Fruit fly (Drosophila melanogaster) whole organism, embryonic: ENCODE data around the gene topi.

Experiments
- Abd-B ChIP-seq: fragments of 200-800 bp; sonication (Bioruptor generic); optimal IDR thresholded peaks from 2 replicates; lab custom pipeline; 2018; ENCODE audit warnings: missing biosample characterization, mild to moderate bottlenecking, missing genetic modification characterization, moderate library complexity
- Awh ChIP-seq: fragments of 200-800 bp; sonication (Bioruptor generic); IDR thresholded peaks from 2 replicates; pipeline ENCODE4, ENCODE4 v1.3.6; 2022; ENCODE audit warnings: missing biosample characterization, missing genetic modification characterization
- Bteb2 ChIP-seq: fragments of 200-800 bp; sonication (Bioruptor generic); optimal IDR thresholded peaks from 2 replicates; lab custom pipeline; 2016; ENCODE audit warnings: missing biosample characterization, missing genetic modification characterization
- CG10147 ChIP-seq: fragments of 200-800 bp; sonication (Bioruptor generic); optimal IDR thresholded peaks from 2 replicates; lab custom pipeline; 2019; ENCODE audit warnings: missing biosample characterization, mild to moderate bottlenecking, missing genetic modification characterization, moderate library complexity
- CG10959 ChIP-seq: fragments of 200-800 bp; sonication (Bioruptor generic); IDR thresholded peaks from 2 replicates; pipeline ENCODE4 v1.3.6; 2022; ENCODE audit warnings: missing biosample characterization, missing genetic modification characterization
- CG11695 ChIP-seq: fragments of 200-800 bp; sonication (Bioruptor generic); IDR thresholded peaks from 3 replicates; pipeline ENCODE4 v1.3.6; 2022; ENCODE audit warnings: missing biosample characterization, missing genetic modification characterization
- CG11723 ChIP-seq: fragments of 200-800 bp; sonication (Bioruptor generic); optimal IDR thresholded peaks from 2 replicates; lab custom pipeline; 2017; ENCODE audit warnings: missing biosample characterization, mild to moderate bottlenecking, missing genetic modification characterization
- CG12104 ChIP-seq: fragments of 200-800 bp; sonication (Bioruptor generic); optimal IDR thresholded peaks from 3 replicates; lab custom pipeline; 2016; ENCODE audit warnings: missing biosample characterization, missing genetic modification characterization
- CG12236 ChIP-seq: fragments of 200-800 bp; sonication (Bioruptor generic); optimal IDR thresholded peaks from 2 replicates; lab custom pipeline; 2016; ENCODE audit warnings: missing biosample characterization, missing genetic modification characterization
- CG12299 ChIP-seq: fragments of 200-800 bp; sonication (Bioruptor generic); optimal IDR thresholded peaks from 2 replicates; lab custom pipeline; 2018; ENCODE audit warnings: missing biosample characterization, mild to moderate bottlenecking, missing genetic modification characterization
- CG15514 ChIP-seq: fragments of 200-800 bp; sonication (Bioruptor generic); optimal IDR thresholded peaks from 3 replicates; lab custom pipeline; 2017; ENCODE audit warnings: missing biosample characterization, missing genetic modification characterization, mild to moderate bottlenecking, moderate library complexity, missing genetic modification reagents
- CG16813 ChIP-seq: fragments of 200-800 bp; sonication (Bioruptor generic); IDR thresholded peaks from 3 replicates; pipeline ENCODE4 v1.3.6; 2022; ENCODE audit warnings: missing biosample characterization, missing genetic modification characterization; ENCODE audit not compliant: partially characterized antibody
- CG17186 ChIP-seq: fragments of 200-800 bp; sonication (Bioruptor generic); optimal IDR thresholded peaks from 3 replicates; lab custom pipeline; 2017; ENCODE audit warnings: missing biosample characterization, missing genetic modification reagents, missing genetic modification characterization
- CG2889 ChIP-seq: fragments of 200-800 bp; sonication (Bioruptor generic); IDR thresholded peaks from 3 replicates; pipeline ENCODE4 v1.3.6; 2022; ENCODE audit warnings: missing biosample characterization, missing genetic modification characterization
- CG30431 ChIP-seq: fragments of 200-800 bp; sonication (Bioruptor generic); optimal IDR thresholded peaks from 2 replicates; lab custom pipeline; 2017; ENCODE audit warnings: missing biosample characterization, missing genetic modification characterization
- CG3065 ChIP-seq: fragments of 200-800 bp; sonication (Bioruptor generic); optimal IDR thresholded peaks from 2 replicates; lab custom pipeline; 2016; ENCODE audit warnings: missing biosample characterization, missing genetic modification characterization
- CG31365 ChIP-seq: fragments of 200-800 bp; sonication (Bioruptor generic); optimal IDR thresholded peaks from 2 replicates; lab custom pipeline; 2018; ENCODE audit warnings: missing biosample characterization, mild to moderate bottlenecking, missing genetic modification characterization
- CG33213 ChIP-seq: fragments of 200-800 bp; sonication (Bioruptor generic); optimal IDR thresholded peaks from 3 replicates; lab custom pipeline; 2016; ENCODE audit warnings: missing biosample characterization, missing genetic modification characterization
- CG34224 ChIP-seq: fragments of 200-800 bp; sonication (Bioruptor generic); IDR thresholded peaks from 3 replicates; pipeline ENCODE4 v1.3.6; 2022; ENCODE audit warnings: missing biosample characterization, missing genetic modification characterization; ENCODE audit not compliant: partially characterized antibody
- CG34422 ChIP-seq: fragments of 200-800 bp; sonication (Bioruptor generic); IDR thresholded peaks from 3 replicates; pipeline ENCODE4 v1.3.6; 2022; ENCODE audit warnings: missing biosample characterization, missing genetic modification characterization
- CG4424 ChIP-seq: fragments of 200-800 bp; sonication (Bioruptor generic); optimal IDR thresholded peaks from 3 replicates; lab custom pipeline; 2016; ENCODE audit warnings: missing biosample characterization, missing genetic modification characterization
- CG6654 ChIP-seq: fragments of 200-800 bp; sonication (Bioruptor generic); optimal IDR thresholded peaks from 2 replicates; lab custom pipeline; 2017; ENCODE audit warnings: missing biosample characterization, mild to moderate bottlenecking, missing genetic modification characterization
- CG6683 ChIP-seq: fragments of 200-800 bp; sonication (Bioruptor generic); optimal IDR thresholded peaks from 2 replicates; lab custom pipeline; 2017; ENCODE audit warnings: missing biosample characterization, mild to moderate bottlenecking, missing genetic modification characterization, missing genetic modification reagents
- CG7963 ChIP-seq: fragments of 200-800 bp; sonication (Bioruptor generic); IDR thresholded peaks from 3 replicates; pipeline ENCODE4 v1.3.6; 2022; ENCODE audit warnings: missing biosample characterization, missing genetic modification characterization; ENCODE audit not compliant: partially characterized antibody
- CG9727 ChIP-seq: fragments of 200-800 bp; sonication (Bioruptor generic); optimal IDR thresholded peaks from 3 replicates; lab custom pipeline; 2017; ENCODE audit warnings: missing biosample characterization, mild to moderate bottlenecking, missing genetic modification characterization
- CG9817 ChIP-seq: fragments of 200-800 bp; sonication (Bioruptor generic); optimal IDR thresholded peaks from 2 replicates; lab custom pipeline; 2018; ENCODE audit warnings: missing biosample characterization, mild to moderate bottlenecking, missing genetic modification characterization, moderate library complexity
- Dbx ChIP-seq: fragments of 200-800 bp; sonication (Bioruptor generic); IDR thresholded peaks from 3 replicates; pipeline ENCODE4 v1.3.6; 2022; ENCODE audit warnings: missing biosample characterization, missing genetic modification characterization
- Doc2 ChIP-seq: fragments of 200-800 bp; sonication (Bioruptor generic); IDR thresholded peaks from 2 replicates; pipeline ENCODE4 v1.3.6; 2022; ENCODE audit warnings: missing biosample characterization, missing genetic modification characterization
- Ets97D ChIP-seq: fragments of 200-800 bp; sonication (Bioruptor generic); optimal IDR thresholded peaks from 3 replicates; lab custom pipeline; 2016; ENCODE audit warnings: missing biosample characterization, missing genetic modification characterization
- Hr3 ChIP-seq: fragments of 200-800 bp; sonication (Bioruptor generic); optimal IDR thresholded peaks from 3 replicates; lab custom pipeline; 2016; ENCODE audit warnings: missing biosample characterization, missing genetic modification characterization
- MESR4 ChIP-seq: fragments of 200-800 bp; sonication (Bioruptor generic); optimal IDR thresholded peaks from 2 replicates; lab custom pipeline; 2018; ENCODE audit warnings: missing biosample characterization, mild to moderate bottlenecking, missing genetic modification characterization, moderate library complexity
- Nf-YC ChIP-seq: fragments of 200-800 bp; optimal IDR thresholded peaks from 3 replicates; lab custom pipeline; 2019; ENCODE audit warnings: missing biosample characterization, mild to moderate bottlenecking, missing genetic modification characterization, moderate library complexity
- NfI ChIP-seq: fragments of 200-800 bp; sonication (Bioruptor generic); optimal IDR thresholded peaks from 3 replicates; lab custom pipeline; 2018; ENCODE audit warnings: missing biosample characterization, mild to moderate bottlenecking, missing genetic modification characterization, moderate library complexity
- Opbp ChIP-seq: fragments of 200-800 bp; sonication (Bioruptor generic); IDR thresholded peaks from 3 replicates; pipeline ENCODE4 v1.3.6; 2022; ENCODE audit warnings: missing biosample characterization, missing genetic modification characterization; ENCODE audit not compliant: partially characterized antibody
- Six4 ChIP-seq: fragments of 200-800 bp; sonication (Bioruptor generic); optimal IDR thresholded peaks from 2 replicates; lab custom pipeline; 2016; ENCODE audit warnings: missing biosample characterization, missing genetic modification characterization
- Spps ChIP-seq: fragments of 200-800 bp; sonication (Bioruptor generic); optimal IDR thresholded peaks from 2 replicates; lab custom pipeline; 2018; ENCODE audit warnings: missing biosample characterization, mild to moderate bottlenecking, missing genetic modification characterization
- Vsx1 ChIP-seq: fragments of 200-800 bp; sonication (Bioruptor generic); optimal IDR thresholded peaks from 2 replicates; lab custom pipeline; 2017; ENCODE audit warnings: missing biosample characterization, mild to moderate bottlenecking, missing genetic modification characterization, missing genetic modification reagents
- ac ChIP-seq: fragments of 200-800 bp; sonication (Bioruptor generic); optimal IDR thresholded peaks from 3 replicates; lab custom pipeline; 2017; ENCODE audit warnings: missing biosample characterization, mild to moderate bottlenecking, missing genetic modification characterization
- ash1 ChIP-seq: fragments of 200-800 bp; sonication (Bioruptor generic); optimal IDR thresholded peaks from 2 replicates; lab custom pipeline; 2018; ENCODE audit warnings: missing biosample characterization, mild to moderate bottlenecking, missing genetic modification characterization
- ci ChIP-seq: fragments of 200-800 bp; sonication (Bioruptor generic); IDR thresholded peaks from 3 replicates; pipeline ENCODE4 v1.3.6; 2022; ENCODE audit warnings: missing biosample characterization, missing genetic modification characterization
- fd64A ChIP-seq: fragments of 200-800 bp; sonication (Bioruptor generic); optimal IDR thresholded peaks from 3 replicates; lab custom pipeline; 2018; ENCODE audit warnings: missing biosample characterization, mild to moderate bottlenecking, missing genetic modification characterization
- fru ChIP-seq: fragments of >200 bp; optimal IDR thresholded peaks from 2 replicates; lab custom pipeline; 2017
- gro ChIP-seq: fragments of 200-800 bp; sonication (Bioruptor generic); optimal IDR thresholded peaks from 2 replicates; lab custom pipeline; 2016; ENCODE audit warnings: missing biosample characterization, missing genetic modification characterization
- mirr ChIP-seq: fragments of 200-800 bp; sonication (Bioruptor generic); optimal IDR thresholded peaks from 3 replicates; lab custom pipeline; 2018; ENCODE audit warnings: missing biosample characterization, mild to moderate bottlenecking, missing genetic modification characterization
- org-1 ChIP-seq: fragments of 200-800 bp; sonication (Bioruptor generic); optimal IDR thresholded peaks from 2 replicates; lab custom pipeline; 2017; ENCODE audit warnings: missing biosample characterization, missing genetic modification characterization
- sc ChIP-seq, 3 experiments: fragments of >200 bp in 2 of 3; fragments of 200-800 bp in 1 of 3; sonication (Bioruptor generic) in 1 of 3; optimal IDR thresholded peaks; 2 replicates in 2 of 3; 3 replicates in 1 of 3; lab custom pipeline; 2017; ENCODE audit warnings: mild to moderate bottlenecking in 1 of 3, missing biosample characterization in 1 of 3, missing genetic modification characterization in 1 of 3, missing genetic modification reagents in 1 of 3
- schlank ChIP-seq: fragments of 200-800 bp; sonication (Bioruptor generic); optimal IDR thresholded peaks from 2 replicates; lab custom pipeline; 2018; ENCODE audit warnings: missing biosample characterization, mild to moderate bottlenecking, missing genetic modification characterization
- sens ChIP-seq: fragments of 200-800 bp; sonication (Bioruptor generic); peaks from one replicate; lab custom pipeline; 2016; ENCODE audit warnings: missing biosample characterization, missing genetic modification characterization
- zen ChIP-seq: fragments of 200-800 bp; sonication (Bioruptor generic); optimal IDR thresholded peaks from 3 replicates; lab custom pipeline; 2018; ENCODE audit warnings: missing biosample characterization, mild to moderate bottlenecking, missing genetic modification characterization, moderate library complexity
- zfh2 ChIP-seq: fragments of 200-800 bp; sonication (Bioruptor generic); optimal IDR thresholded peaks from 2 replicates; lab custom pipeline; 2016; ENCODE audit warnings: missing biosample characterization, missing genetic modification characterization

Gene topi

DNA sequence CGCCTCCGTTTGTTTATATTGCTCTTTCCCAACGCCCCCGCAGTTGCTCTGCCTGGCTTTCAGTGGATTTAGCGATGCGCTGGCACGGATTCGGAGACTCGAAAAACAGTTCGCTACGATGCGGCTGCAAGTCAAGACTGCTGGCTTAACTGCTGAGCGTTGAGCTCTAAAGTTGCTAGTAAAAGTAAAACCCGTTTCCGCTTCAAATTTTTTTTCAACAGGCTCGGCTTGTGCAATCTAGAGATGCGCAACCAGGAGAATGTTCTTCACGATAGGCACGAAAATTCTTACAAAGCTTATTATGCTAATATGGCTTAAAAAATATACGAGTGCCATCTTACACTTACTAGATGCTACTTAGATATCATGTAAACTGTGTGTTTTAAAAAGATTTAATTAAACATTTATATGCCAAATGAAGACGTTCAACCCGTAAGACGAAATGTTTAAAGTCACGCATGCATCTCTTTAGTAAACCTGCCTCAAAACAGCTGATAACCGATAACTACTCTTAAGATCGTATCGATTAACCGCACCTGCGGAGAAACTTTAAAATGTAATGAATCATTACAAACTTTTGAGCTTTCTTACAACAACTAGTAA lies 27.5 kb upstream of the topi start, which contains the start of gene CG12948 (continued):
- TF ChIP-seq zen (tag; lab: Kevin White, UChicago) (no peak), CG30431 (GFP tag; lab: Kevin White, UChicago) (no peak), mirr (no peak), Opbp (GFP tag; lab: Robert Waterston, UW) (peak; percentile 76; the same call in 2 of the 3 replicates), Dbx (GFP tag; lab: Robert Waterston, UW) (peak; percentile 11; the same call in 1 of the 3 replicates), CG16813 (GFP tag; lab: Robert Waterston, UW) (peak; percentile 89), schlank (peak; percentile 56), CG17186 (GFP tag; lab: Kevin White, UChicago) (no peak), Vsx1 (GFP tag; lab: Kevin White, UChicago) (no peak), CG9817 (tag; lab: Kevin White, UChicago) (peak; percentile 54), Bteb2 (peak; percentile 16), CG7963 (GFP tag; lab: Robert Waterston, UW) (peak; percentile 66; the same call in 2 of the 3 replicates), CG9727 (GFP tag; lab: Kevin White, UChicago) (peak; percentile 61), CG15514 (GFP tag; lab: Kevin White, UChicago) (peak; percentile 61), ash1 (GFP tag; lab: Kevin White, UChicago) (no peak), sc (optimal IDR thresholded peaks at IDR 0.05; lab: Kevin White, UChicago) (no peak), sc (GFP tag; optimal IDR thresholded peaks at IDR 0.05; lab: Kevin White, UChicago) (no peak), Spps (tag; lab: Kevin White, UChicago) (peak; percentile 4), CG11695 (no peak), MESR4 (GFP tag; lab: Kevin White, UChicago) (peak; percentile 82), CG3065 (GFP tag; lab: Kevin White, UChicago) (no peak), Nf-YC (tag; lab: Kevin White, UChicago) (no peak), CG6654 (GFP tag; lab: Kevin White, UChicago) (no peak), CG34224 (GFP tag; lab: Robert Waterston, UW) (peak; percentile 96), CG4424 (peak; percentile 54), CG33213 (peak; percentile 30), CG2889 (GFP tag; lab: Robert Waterston, UW) (no peak), Awh (no peak), CG12104 (peak; percentile 4), NfI (GFP tag; lab: Kevin White, UChicago) (no peak), CG10147 (GFP tag; lab: Kevin White, UChicago) (no peak), ci (GFP tag; lab: Robert Waterston, UW) (peak; percentile 47; the same call in 1 of the 3 replicates), Abd-B (GFP tag; lab: Kevin White, UChicago) (peak; percentile 61), CG31365 (tag; lab: Kevin White, UChicago) (peak; percentile 19), Ets97D (GFP tag; lab: Kevin White, UChicago) (peak; percentile 46), sens (peak; percentile 90), fd64A (GFP tag; lab: Kevin White, UChicago) (peak; percentile 4), fru (lab: Kevin White, UChicago) (no peak), CG12299 (tag; lab: Kevin White, UChicago) (no peak), gro (GFP tag; lab: Kevin White, UChicago) (peak; percentile 55), Doc2 (GFP tag; lab: Robert Waterston, UW) (no peak), CG10959 (GFP tag; lab: Robert Waterston, UW) (no peak), CG34422 (GFP tag; lab: Robert Waterston, UW) (0 out of 3 replicates have a peak, but pooled peaks have one; percentile 40), CG6683 (GFP tag; lab: Kevin White, UChicago) (no peak), zfh2 (peak; percentile 20), org-1 (GFP tag; lab: Kevin White, UChicago) (no peak), ac (GFP tag; lab: Kevin White, UChicago) (no peak), CG12236 (GFP tag; lab: Kevin White, UChicago) (no peak), CG11723 (GFP tag; lab: Kevin White, UChicago) (no peak), Six4 (GFP tag; lab: Kevin White, UChicago) (no peak), Hr3 (GFP tag; lab: Kevin White, UChicago) (peak; percentile 22)
